Fruit fly (Drosophila melanogaster) whole organism, embryonic: ENCODE data around the gene Invadolysin.
A peak's percentile ranks its signal among the peaks of the same experiment; 100 is the strongest.

Source experiments
- Abd-B ChIP-seq: fragments of 200-800 bp; sonication (Bioruptor generic); optimal IDR thresholded peaks from 2 replicates; lab custom pipeline; 2018; ENCODE audit warnings: missing biosample characterization, mild to moderate bottlenecking, missing genetic modification characterization, moderate library complexity
- Ada2b ChIP-seq: fragments of 200-800 bp; sonication (Bioruptor generic); IDR thresholded peaks from 2 replicates; pipeline ENCODE4 v1.3.6; 2022; ENCODE audit warnings: missing biosample characterization, missing genetic modification characterization
- Aef1 ChIP-seq: fragments of 200-800 bp; sonication (Bioruptor generic); IDR thresholded peaks from 3 replicates; pipeline ENCODE4 v1.3.6; 2022; ENCODE audit warnings: missing biosample characterization, missing genetic modification characterization
- Asciz ChIP-seq: fragments of 200-800 bp; sonication (Bioruptor generic); optimal IDR thresholded peaks from 2 replicates; lab custom pipeline; 2017; ENCODE audit warnings: missing biosample characterization, mild to moderate bottlenecking, missing genetic modification characterization, missing genetic modification reagents
- Atf3 ChIP-seq: fragments of 200-800 bp; sonication (Bioruptor generic); optimal IDR thresholded peaks from 3 replicates; lab custom pipeline; 2016; ENCODE audit warnings: missing biosample characterization, missing genetic modification characterization
- CG11093 ChIP-seq: fragments of 200-800 bp; sonication (Bioruptor generic); IDR thresholded peaks from 3 replicates; pipeline ENCODE4 v1.3.6; 2022; ENCODE audit warnings: missing biosample characterization, missing genetic modification characterization
- CG12219 ChIP-seq: fragments of 200-800 bp; sonication (Bioruptor generic); optimal IDR thresholded peaks from 3 replicates; lab custom pipeline; 2018; ENCODE audit warnings: missing biosample characterization, mild to moderate bottlenecking, missing genetic modification characterization
- CG13424 ChIP-seq: fragments of 200-800 bp; sonication (Bioruptor generic); optimal IDR thresholded peaks from 2 replicates; lab custom pipeline; 2019; ENCODE audit warnings: missing biosample characterization, mild to moderate bottlenecking, missing genetic modification characterization, moderate library complexity
- CG14441 ChIP-seq: fragments of 200-800 bp; sonication (Bioruptor generic); IDR thresholded peaks from 2 replicates; pipeline ENCODE4 v1.3.6; 2022; ENCODE audit warnings: missing biosample characterization, missing genetic modification characterization
- CG15514 ChIP-seq: fragments of 200-800 bp; sonication (Bioruptor generic); optimal IDR thresholded peaks from 3 replicates; lab custom pipeline; 2017; ENCODE audit warnings: missing biosample characterization, missing genetic modification characterization, mild to moderate bottlenecking, moderate library complexity, missing genetic modification reagents
- CG17186 ChIP-seq: fragments of 200-800 bp; sonication (Bioruptor generic); optimal IDR thresholded peaks from 3 replicates; lab custom pipeline; 2017; ENCODE audit warnings: missing biosample characterization, missing genetic modification reagents, missing genetic modification characterization
- CG32772 ChIP-seq: fragments of 200-800 bp; sonication (Bioruptor generic); IDR thresholded peaks from 2 replicates; pipeline ENCODE4 v1.3.6; 2022; ENCODE audit warnings: missing biosample characterization, missing genetic modification characterization
- CG34422 ChIP-seq: fragments of 200-800 bp; sonication (Bioruptor generic); IDR thresholded peaks from 3 replicates; pipeline ENCODE4 v1.3.6; 2022; ENCODE audit warnings: missing biosample characterization, missing genetic modification characterization
- CG3847 ChIP-seq: fragments of 200-800 bp; sonication (Bioruptor generic); IDR thresholded peaks from 2 replicates; pipeline ENCODE4 v1.3.6; 2022; ENCODE audit warnings: missing biosample characterization, missing genetic modification characterization
- CG43689 ChIP-seq: fragments of 200-800 bp; sonication (Bioruptor generic); IDR thresholded peaks from 2 replicates; pipeline ENCODE4 v1.3.6; 2022; ENCODE audit warnings: missing biosample characterization, missing genetic modification characterization
- CG6689 ChIP-seq: fragments of 200-800 bp; sonication (Bioruptor generic); IDR thresholded peaks from 2 replicates; pipeline ENCODE4 v1.3.6; 2022; ENCODE audit warnings: missing biosample characterization, missing genetic modification characterization
- CG6791 ChIP-seq: fragments of 200-800 bp; sonication (Bioruptor generic); IDR thresholded peaks from 3 replicates; pipeline ENCODE4 v1.3.6; 2022; ENCODE audit warnings: missing biosample characterization, missing genetic modification characterization; ENCODE audit not compliant: partially characterized antibody
- CG8089 ChIP-seq: fragments of 200-800 bp; sonication (Bioruptor generic); optimal IDR thresholded peaks from 3 replicates; lab custom pipeline; 2016; ENCODE audit warnings: missing biosample characterization, missing genetic modification characterization
- CG8388 ChIP-seq: fragments of 200-800 bp; sonication (Bioruptor generic); optimal IDR thresholded peaks from 2 replicates; lab custom pipeline; 2019; ENCODE audit warnings: missing biosample characterization, mild to moderate bottlenecking, missing genetic modification characterization, moderate library complexity
- Camta ChIP-seq: fragments of 200-800 bp; sonication (Bioruptor generic); optimal IDR thresholded peaks from 2 replicates; lab custom pipeline; 2016; ENCODE audit warnings: missing biosample characterization, missing genetic modification characterization
- Drgx ChIP-seq: fragments of 200-800 bp; sonication (Bioruptor generic); IDR thresholded peaks from 2 replicates; pipeline ENCODE4 v1.3.6; 2022; ENCODE audit warnings: missing biosample characterization, missing genetic modification characterization
- Elba2 ChIP-seq: fragments of 200-800 bp; sonication (Bioruptor generic); optimal IDR thresholded peaks from 3 replicates; lab custom pipeline; 2016; ENCODE audit warnings: missing biosample characterization, missing genetic modification characterization
- Fer1 ChIP-seq: fragments of 200-800 bp; sonication (Bioruptor generic); optimal IDR thresholded peaks from 2 replicates; lab custom pipeline; 2017; ENCODE audit warnings: missing biosample characterization, mild to moderate bottlenecking, missing genetic modification characterization
- H15 ChIP-seq: fragments of 200-800 bp; sonication (Bioruptor generic); IDR thresholded peaks from 3 replicates; pipeline ENCODE4 v1.3.6; 2022; ENCODE audit warnings: missing biosample characterization, missing genetic modification characterization
- HmgZ ChIP-seq: fragments of 200-800 bp; sonication (Bioruptor generic); optimal IDR thresholded peaks from 2 replicates; lab custom pipeline; 2018; ENCODE audit warnings: missing biosample characterization, mild to moderate bottlenecking, missing genetic modification characterization
- Hr78 ChIP-seq, 2 experiments: fragments of 200-800 bp in 1 of 2; fragments of >200 bp in 1 of 2; sonication (Bioruptor generic) in 1 of 2; optimal IDR thresholded peaks; 2 replicates each; lab custom pipeline; 2017 to 2019; ENCODE audit warnings: missing biosample characterization in 2 of 2, missing genetic modification characterization in 2 of 2, mild to moderate bottlenecking in 1 of 2, moderate library complexity in 1 of 2
- Meics ChIP-seq: fragments of 200-800 bp; sonication (Bioruptor generic); optimal IDR thresholded peaks from 2 replicates; lab custom pipeline; 2017; ENCODE audit warnings: missing biosample characterization, mild to moderate bottlenecking, missing genetic modification characterization
- NK7.1 ChIP-seq: fragments of 200-800 bp; sonication (Bioruptor generic); optimal IDR thresholded peaks from 3 replicates; lab custom pipeline; 2016; ENCODE audit warnings: missing biosample characterization, missing genetic modification characterization
- Oli ChIP-seq: fragments of 200-800 bp; sonication (Bioruptor generic); optimal IDR thresholded peaks from 2 replicates; lab custom pipeline; 2018; ENCODE audit warnings: missing biosample characterization, mild to moderate bottlenecking, missing genetic modification characterization, moderate library complexity
- Poxn ChIP-seq: fragments of 200-800 bp; sonication (Bioruptor generic); IDR thresholded peaks from 2 replicates; pipeline ENCODE4 v1.3.6; 2022; ENCODE audit warnings: missing biosample characterization, missing genetic modification characterization
- Side ChIP-seq: fragments of 200-800 bp; sonication (Bioruptor generic); optimal IDR thresholded peaks from 2 replicates; lab custom pipeline; 2016; ENCODE audit warnings: missing biosample characterization, missing genetic modification characterization
- ap ChIP-seq: fragments of 200-800 bp; sonication (Bioruptor generic); IDR thresholded peaks from 2 replicates; pipeline ENCODE4 v1.3.6; 2022; ENCODE audit warnings: missing biosample characterization, missing genetic modification characterization
- ase ChIP-seq: fragments of 200-800 bp; sonication (Bioruptor generic); IDR thresholded peaks from 3 replicates; pipeline ENCODE4 v1.3.6; 2022; ENCODE audit warnings: missing biosample characterization, missing genetic modification characterization
- bab2 ChIP-seq: fragments of 200-800 bp; sonication (Bioruptor generic); optimal IDR thresholded peaks from 2 replicates; lab custom pipeline; 2016; ENCODE audit warnings: missing biosample characterization, missing genetic modification characterization
- bowl ChIP-seq: fragments of 200-800 bp; sonication (Bioruptor generic); IDR thresholded peaks from 2 replicates; pipeline ENCODE4 v1.3.6; 2022; ENCODE audit warnings: missing biosample characterization, missing genetic modification characterization
- btn ChIP-seq: fragments of 200-800 bp; sonication (Bioruptor generic); optimal IDR thresholded peaks from 2 replicates; lab custom pipeline; 2016; ENCODE audit warnings: missing biosample characterization, missing genetic modification characterization
- eve ChIP-seq, 2 experiments: fragments of >200 bp; optimal IDR thresholded peaks; 2 replicates each; lab custom pipeline; 2017; ENCODE audit warnings: missing biosample characterization in 2 of 2, missing genetic modification characterization in 2 of 2
- ind ChIP-seq: fragments of 200-800 bp; sonication (Bioruptor generic); optimal IDR thresholded peaks from 3 replicates; lab custom pipeline; 2016; ENCODE audit warnings: missing biosample characterization, missing genetic modification characterization
- insv ChIP-seq, 2 experiments: fragments of 200-800 bp; sonication (Bioruptor generic); optimal IDR thresholded peaks; 3 replicates each; lab custom pipeline; 2016 to 2018; ENCODE audit warnings: missing biosample characterization in 2 of 2, missing genetic modification characterization in 2 of 2
- inv ChIP-seq: fragments of 200-800 bp; sonication (Bioruptor generic); IDR thresholded peaks from 2 replicates; pipeline ENCODE4 v1.3.6; 2022; ENCODE audit warnings: missing biosample characterization, missing genetic modification characterization; ENCODE audit not compliant: partially characterized antibody
- ken ChIP-seq: fragments of 200-800 bp; sonication (Bioruptor generic); IDR thresholded peaks from 3 replicates; pipeline ENCODE4 v1.3.6; 2022; ENCODE audit warnings: missing biosample characterization, missing genetic modification characterization
- lilli ChIP-seq: fragments of 200-800 bp; sonication (Bioruptor generic); optimal IDR thresholded peaks from 3 replicates; lab custom pipeline; 2016; ENCODE audit warnings: missing biosample characterization, missing genetic modification characterization
- mld ChIP-seq: fragments of 200-800 bp; sonication (Bioruptor generic); IDR thresholded peaks from 3 replicates; pipeline ENCODE4 v1.3.6; 2022; ENCODE audit warnings: missing biosample characterization, missing genetic modification characterization; ENCODE audit not compliant: partially characterized antibody
- psq ChIP-seq: fragments of 200-800 bp; sonication (Bioruptor generic); optimal IDR thresholded peaks from 2 replicates; lab custom pipeline; 2017; ENCODE audit warnings: missing biosample characterization, missing genetic modification characterization
- seq ChIP-seq: fragments of 200-800 bp; sonication (Bioruptor generic); IDR thresholded peaks from 2 replicates; pipeline ENCODE4 v1.3.6; 2022; ENCODE audit warnings: missing biosample characterization, missing genetic modification characterization
- slbo ChIP-seq: fragments of 200-800 bp; sonication (Bioruptor generic); IDR thresholded peaks from 2 replicates; pipeline ENCODE4 v1.3.6; 2022; ENCODE audit warnings: missing biosample characterization, missing genetic modification characterization
- tgo ChIP-seq: fragments of 200-800 bp; sonication (Bioruptor generic); IDR thresholded peaks from 3 replicates; pipeline ENCODE4 v1.3.6; 2022; ENCODE audit warnings: missing biosample characterization, missing genetic modification characterization
- tin ChIP-seq: fragments of 200-800 bp; sonication (Bioruptor generic); optimal IDR thresholded peaks from 3 replicates; lab custom pipeline; 2016; ENCODE audit warnings: missing biosample characterization, missing genetic modification characterization
- tio ChIP-seq: fragments of 200-800 bp; sonication (Bioruptor generic); optimal IDR thresholded peaks from 2 replicates; lab custom pipeline; 2017; ENCODE audit warnings: missing biosample characterization, missing genetic modification characterization, inconsistent platforms
- zen ChIP-seq: fragments of 200-800 bp; sonication (Bioruptor generic); optimal IDR thresholded peaks from 3 replicates; lab custom pipeline; 2018; ENCODE audit warnings: missing biosample characterization, mild to moderate bottlenecking, missing genetic modification characterization, moderate library complexity

Invadolysin gene

DNA sequence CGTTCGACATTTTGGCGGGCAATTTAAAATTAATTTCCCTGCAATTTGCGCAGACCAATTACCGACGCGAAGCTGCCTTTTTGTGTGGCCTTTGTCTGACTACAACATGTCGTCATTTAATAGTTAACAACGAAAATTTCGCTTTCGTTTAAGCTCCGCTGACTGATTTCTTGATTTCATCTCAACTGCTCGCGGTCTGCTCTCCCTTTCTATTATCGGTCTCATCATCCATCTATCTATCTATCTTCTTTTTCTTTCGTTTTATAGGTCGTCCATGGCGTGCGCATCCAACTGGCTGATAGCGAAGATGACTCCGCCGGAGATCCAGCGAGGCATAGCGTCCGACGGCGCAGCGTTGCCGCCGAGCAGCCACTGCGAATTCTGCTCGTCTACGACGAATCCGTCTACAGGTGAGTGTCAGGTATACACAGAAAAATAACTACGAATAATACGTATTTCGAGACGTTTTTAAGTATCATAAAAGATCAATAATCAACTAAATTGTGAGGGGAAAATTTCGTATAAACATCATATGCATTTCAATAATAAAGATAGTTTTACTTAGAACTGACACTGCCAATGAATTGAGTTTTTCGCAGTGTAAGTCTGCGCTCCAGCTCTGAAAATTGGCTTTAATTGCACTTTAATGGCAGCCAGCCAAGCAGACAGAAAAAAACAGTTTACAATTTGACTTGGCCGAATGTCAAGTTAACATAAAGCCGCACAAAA, 9.7 kb downstream of the Invadolysin start (continued):
- TF ChIP-seq seq (GFP tag; lab: Robert Waterston, UW) (peak; percentile 19; the same call in 1 of the 2 replicates), CG34422 (GFP tag; lab: Robert Waterston, UW) (0 out of 3 replicates have a peak, but pooled peaks have one; percentile 24), Atf3 (no peak), Drgx (GFP tag; lab: Robert Waterston, UW) (peak; percentile 83), Hr78 (GFP tag; optimal IDR thresholded peaks at IDR 0.05; lab: Kevin White, UChicago) (no peak), psq (GFP tag; lab: Kevin White, UChicago) (no peak), Elba2 (GFP tag; lab: Kevin White, UChicago) (no peak), ind (GFP tag; lab: Kevin White, UChicago) (no peak), HmgZ (tag; lab: Kevin White, UChicago) (no peak), Asciz (GFP tag; lab: Kevin White, UChicago) (peak; percentile 9), CG6791 (GFP tag; lab: Robert Waterston, UW) (no peak), ase (GFP tag; lab: Robert Waterston, UW) (peak; percentile 13; the same call in 1 of the 3 replicates), lilli (GFP tag; lab: Kevin White, UChicago) (peak; percentile 15), CG6689 (peak; percentile 48), CG12219 (GFP tag; lab: Kevin White, UChicago) (peak; percentile 15), CG8089 (peak; percentile 16), CG13424 (peak; percentile 35), btn (no peak), NK7.1 (GFP tag; lab: Kevin White, UChicago) (no peak), Ada2b (peak; percentile 34; the same call in 1 of the 2 replicates), bowl (no peak), tin (GFP tag; lab: Kevin White, UChicago) (no peak), Oli (peak; percentile 58), CG8388 (GFP tag; lab: Kevin White, UChicago) (peak; percentile 22), CG15514 (GFP tag; lab: Kevin White, UChicago) (peak; percentile 17), ken (GFP tag; lab: Robert Waterston, UW) (0 out of 3 replicates have a peak, but pooled peaks have one; percentile 32), Abd-B (peak; percentile 18), tio (GFP tag; lab: Kevin White, UChicago) (peak; percentile 3), zen (tag; lab: Kevin White, UChicago) (no peak), Camta (peak; percentile 5), slbo (GFP tag; lab: Robert Waterston, UW) (peak; percentile 27; the same call in 1 of the 2 replicates), Fer1 (GFP tag; lab: Kevin White, UChicago) (peak; percentile 33), eve (GFP tag; optimal IDR thresholded peaks at IDR 0.05; lab: Kevin White, UChicago) (no peak), Meics (no peak), insv (GFP tag; optimal IDR thresholded peaks at IDR 0.05; lab: Kevin White, UChicago) (no peak), CG32772 (0 out of 2 replicates have a peak, but pooled peaks have one; percentile 8), bab2 (GFP tag; lab: Kevin White, UChicago) (no peak), CG11093 (no peak), Poxn (GFP tag; lab: Robert Waterston, UW) (no peak), tgo (GFP tag; lab: Robert Waterston, UW) (peak; percentile 38; the same call in 2 of the 3 replicates), CG17186 (GFP tag; lab: Kevin White, UChicago) (no peak), ap (GFP tag; lab: Robert Waterston, UW) (no peak), Side (GFP tag; lab: Kevin White, UChicago) (no peak), CG14441 (GFP tag; lab: Robert Waterston, UW) (peak; percentile 69), CG3847 (GFP tag; lab: Robert Waterston, UW) (no peak), H15 (0 out of 3 replicates have a peak, but pooled peaks have one; percentile 57), CG43689 (GFP tag; lab: Robert Waterston, UW) (0 out of 2 replicates have a peak, but pooled peaks have one; percentile 23), inv (GFP tag; lab: Robert Waterston, UW) (no peak), Aef1 (GFP tag; lab: Robert Waterston, UW) (peak; percentile 33; the same call in 1 of the 3 replicates), mld (GFP tag; lab: Robert Waterston, UW) (no peak)
